Worm (Caenorhabditis elegans) whole organism, midembryonic: ENCODE data around the gene C47A4.3.

ENCODE experiments used
- T22C8.4 ChIP-seq: fragments of 200-800 bp; sonication (Bioruptor generic); IDR thresholded peaks from 2 replicates; pipeline ENCODE4 v1.3.6; 2022; ENCODE audit warnings: missing genetic modification characterization, missing compliant biosample characterization
- cog-1 ChIP-seq: sonication (generic microtip); optimal IDR thresholded peaks from 2 replicates; lab custom pipeline; 2016; ENCODE audit warnings: missing genetic modification characterization, missing compliant biosample characterization
- flt-1 ChIP-seq: fragments of 200-800 bp; sonication (Bioruptor generic); IDR thresholded peaks from 2 replicates; pipeline ENCODE4 v1.3.6; 2022; ENCODE audit warnings: missing genetic modification characterization, missing compliant biosample characterization
- klf-2 ChIP-seq: fragments of 200-800 bp; sonication (Bioruptor generic); conservative IDR thresholded peaks from 2 replicates; pipeline ENCODE4 v1.3.6; 2022; ENCODE audit warnings: missing genetic modification reagents, missing genetic modification characterization, missing compliant biosample characterization
- med-1 ChIP-seq: sonication (generic microtip); optimal IDR thresholded peaks from 2 replicates; lab custom pipeline; 2017; ENCODE audit warnings: missing genetic modification characterization, mild to moderate bottlenecking, missing compliant biosample characterization, antibody characterized with exemption, missing genetic modification reagents; ENCODE audit not compliant: insufficient read depth
- ref-1 ChIP-seq: fragments of 200-800 bp; sonication (Bioruptor generic); conservative IDR thresholded peaks from 2 replicates; pipeline ENCODE4 v1.3.6; 2022; ENCODE audit warnings: missing genetic modification reagents, missing genetic modification characterization, missing compliant biosample characterization
- tab-1 ChIP-seq: fragments of 200-800 bp; sonication (Bioruptor generic); IDR thresholded peaks from 2 replicates; pipeline ENCODE4 v1.3.6; 2022; ENCODE audit warnings: missing genetic modification characterization, missing compliant biosample characterization
- ztf-23 ChIP-seq: fragments of 200-800 bp; sonication (Bioruptor generic); IDR thresholded peaks from 2 replicates; pipeline ENCODE4 v1.3.6; 2022; ENCODE audit warnings: missing genetic modification reagents, missing genetic modification characterization, missing compliant biosample characterization
- ztf-29 ChIP-seq: fragments of 200-800 bp; sonication (Bioruptor generic); IDR thresholded peaks from 2 replicates; pipeline ENCODE4 v1.3.6; 2022; ENCODE audit warnings: missing genetic modification reagents, missing genetic modification characterization, missing compliant biosample characterization

- TF ChIP-seq tab-1 (GFP tag; lab: Robert Waterston, UW) (no peak), cog-1 (tag; lab: Kevin White, UChicago) (no peak), T22C8.4 (no peak), ztf-23 (no peak), flt-1 (no peak), med-1 (no peak), ref-1 (GFP tag; lab: Robert Waterston, UW) (no peak), klf-2 (no peak), ztf-29 (GFP tag; lab: Robert Waterston, UW) (no peak)
Measured at ce11 chrIV:13750033-13750432, 7.9 kb upstream of the C47A4.3 start, which contains the start of gene sorb-1.
